Fruit fly (Drosophila melanogaster) whole organism, embryonic: Measurements from ENCODE around the gene CG43307.

Source experiments
- Antp ChIP-seq: fragments of 200-800 bp; sonication (Bioruptor generic); optimal IDR thresholded peaks from 3 replicates; lab custom pipeline; 2016; ENCODE audit warnings: missing biosample characterization, missing genetic modification characterization
- B-H2 ChIP-seq: fragments of 200-800 bp; sonication (Bioruptor generic); optimal IDR thresholded peaks from 2 replicates; lab custom pipeline; 2018; ENCODE audit warnings: missing biosample characterization, mild to moderate bottlenecking, missing genetic modification characterization
- Blimp-1 ChIP-seq: fragments of 200-800 bp; sonication (Bioruptor generic); optimal IDR thresholded peaks from 3 replicates; lab custom pipeline; 2018; ENCODE audit warnings: missing biosample characterization, missing genetic modification characterization, mild to moderate bottlenecking, moderate library complexity, missing genetic modification reagents
- CG10147 ChIP-seq: fragments of 200-800 bp; sonication (Bioruptor generic); optimal IDR thresholded peaks from 2 replicates; lab custom pipeline; 2019; ENCODE audit warnings: missing biosample characterization, mild to moderate bottlenecking, missing genetic modification characterization, moderate library complexity
- CG11085 ChIP-seq: fragments of 200-800 bp; sonication (Bioruptor generic); IDR thresholded peaks from 2 replicates; pipeline ENCODE4 v1.3.6; 2022; ENCODE audit warnings: missing biosample characterization, missing genetic modification characterization
- CG1233 ChIP-seq: fragments of 200-800 bp; sonication (Bioruptor generic); optimal IDR thresholded peaks from 4 replicates; lab custom pipeline; 2018; ENCODE audit warnings: missing biosample characterization, mild to moderate bottlenecking, missing genetic modification characterization
- CG17385 ChIP-seq: fragments of 200-800 bp; sonication (Bioruptor generic); optimal IDR thresholded peaks from 3 replicates; lab custom pipeline; 2018; ENCODE audit warnings: missing biosample characterization, mild to moderate bottlenecking, missing genetic modification characterization
- CG17568 ChIP-seq: fragments of 200-800 bp; sonication (Bioruptor generic); optimal IDR thresholded peaks from 2 replicates; lab custom pipeline; 2018; ENCODE audit warnings: missing biosample characterization, mild to moderate bottlenecking, missing genetic modification characterization, moderate library complexity
- CG1792 ChIP-seq: fragments of 200-800 bp; sonication (Bioruptor generic); optimal IDR thresholded peaks from 2 replicates; lab custom pipeline; 2016; ENCODE audit warnings: missing biosample characterization, missing genetic modification characterization
- CG18764 ChIP-seq: fragments of 200-800 bp; sonication (Bioruptor generic); optimal IDR thresholded peaks from 3 replicates; lab custom pipeline; 2016; ENCODE audit warnings: missing biosample characterization, missing genetic modification characterization
- CG2116 ChIP-seq: fragments of 200-800 bp; sonication (Bioruptor generic); optimal IDR thresholded peaks from 3 replicates; lab custom pipeline; 2018; ENCODE audit warnings: missing biosample characterization, mild to moderate bottlenecking, missing genetic modification characterization
- CG30431 ChIP-seq: fragments of 200-800 bp; sonication (Bioruptor generic); optimal IDR thresholded peaks from 2 replicates; lab custom pipeline; 2017; ENCODE audit warnings: missing biosample characterization, missing genetic modification characterization
- CG34376 ChIP-seq: fragments of 200-800 bp; sonication (Bioruptor generic); optimal IDR thresholded peaks from 2 replicates; lab custom pipeline; 2018; ENCODE audit warnings: missing biosample characterization, mild to moderate bottlenecking, missing genetic modification characterization
- CG3726 ChIP-seq: fragments of 200-800 bp; sonication (Bioruptor generic); IDR thresholded peaks from 3 replicates; pipeline ENCODE4, ENCODE4 v1.3.6; 2022; ENCODE audit warnings: missing biosample characterization, missing genetic modification characterization
- CG4360 ChIP-seq: fragments of 200-800 bp; sonication (Bioruptor generic); IDR thresholded peaks from 2 replicates; pipeline ENCODE4 v1.3.6; 2022; ENCODE audit warnings: missing biosample characterization, missing genetic modification characterization
- CG4424 ChIP-seq: fragments of 200-800 bp; sonication (Bioruptor generic); optimal IDR thresholded peaks from 3 replicates; lab custom pipeline; 2016; ENCODE audit warnings: missing biosample characterization, missing genetic modification characterization
- CG4730 ChIP-seq: fragments of 200-800 bp; sonication (Bioruptor generic); IDR thresholded peaks from 2 replicates; pipeline ENCODE4 v1.3.6; 2022; ENCODE audit warnings: missing biosample characterization, missing genetic modification characterization
- CG6854 ChIP-seq: fragments of 200-800 bp; sonication (Bioruptor generic); optimal IDR thresholded peaks from 3 replicates; lab custom pipeline; 2017; ENCODE audit warnings: missing biosample characterization, mild to moderate bottlenecking, missing genetic modification characterization
- CG7556 ChIP-seq: fragments of 200-800 bp; sonication (Bioruptor generic); optimal IDR thresholded peaks from 2 replicates; lab custom pipeline; 2017; ENCODE audit warnings: missing biosample characterization, mild to moderate bottlenecking, missing genetic modification characterization
- CG7987 ChIP-seq: fragments of 200-800 bp; sonication (Bioruptor generic); optimal IDR thresholded peaks from 2 replicates; lab custom pipeline; 2018; ENCODE audit warnings: missing biosample characterization, mild to moderate bottlenecking, missing genetic modification characterization, moderate library complexity
- CG9727 ChIP-seq: fragments of 200-800 bp; sonication (Bioruptor generic); optimal IDR thresholded peaks from 3 replicates; lab custom pipeline; 2017; ENCODE audit warnings: missing biosample characterization, mild to moderate bottlenecking, missing genetic modification characterization
- E2f1 ChIP-seq: fragments of 200-800 bp; sonication (Bioruptor generic); IDR thresholded peaks from 2 replicates; pipeline ENCODE4 v1.3.6; 2022; ENCODE audit warnings: missing biosample characterization, missing genetic modification characterization
- HLHmδ ChIP-seq: fragments of 200-800 bp; sonication (Bioruptor generic); optimal IDR thresholded peaks from 2 replicates; lab custom pipeline; 2018; ENCODE audit warnings: missing biosample characterization, mild to moderate bottlenecking, missing genetic modification characterization, moderate library complexity
- Lpt ChIP-seq: fragments of >200 bp; optimal IDR thresholded peaks from 2 replicates; lab custom pipeline; 2018; ENCODE audit warnings: missing biosample characterization, missing genetic modification characterization
- Ravus ChIP-seq: fragments of 200-800 bp; sonication (Bioruptor generic); IDR thresholded peaks from 2 replicates; pipeline ENCODE4 v1.3.6; 2022; ENCODE audit warnings: missing biosample characterization, missing genetic modification characterization
- Rfx ChIP-seq: fragments of 200-800 bp; sonication (Bioruptor generic); IDR thresholded peaks from 2 replicates; pipeline ENCODE4 v1.3.6; 2022; ENCODE audit warnings: missing biosample characterization, missing genetic modification characterization
- Stat92E ChIP-seq, 3 experiments: fragments of >200 bp in 2 of 3; fragments of 200-800 bp in 1 of 3; sonication (Bioruptor generic) in 1 of 3; optimal IDR thresholded peaks; 2 replicates each; lab custom pipeline; 2017 to 2019; ENCODE audit warnings: missing biosample characterization in 3 of 3, missing genetic modification characterization in 3 of 3, mild to moderate bottlenecking in 1 of 3, moderate library complexity in 1 of 3
- TFAM ChIP-seq: fragments of 200-800 bp; sonication (Bioruptor generic); optimal IDR thresholded peaks from 2 replicates; lab custom pipeline; 2017; ENCODE audit warnings: missing biosample characterization, missing genetic modification characterization, inconsistent platforms
- ap ChIP-seq: fragments of 200-800 bp; sonication (Bioruptor generic); IDR thresholded peaks from 2 replicates; pipeline ENCODE4 v1.3.6; 2022; ENCODE audit warnings: missing biosample characterization, missing genetic modification characterization
- cad ChIP-seq: fragments of >200 bp; optimal IDR thresholded peaks from 2 replicates; lab custom pipeline; 2017; ENCODE audit warnings: missing biosample characterization, missing genetic modification characterization
- cato ChIP-seq: fragments of 200-800 bp; sonication (Bioruptor generic); optimal IDR thresholded peaks from 2 replicates; lab custom pipeline; 2016; ENCODE audit warnings: missing biosample characterization, missing genetic modification characterization, borderline replicate concordance
- chinmo ChIP-seq: fragments of 200-800 bp; sonication (Bioruptor generic); IDR thresholded peaks from 4 replicates; pipeline ENCODE4 v1.3.6; 2022; ENCODE audit warnings: missing biosample characterization, missing genetic modification characterization; ENCODE audit not compliant: partially characterized antibody
- cwo ChIP-seq: fragments of 200-800 bp; sonication (Bioruptor generic); optimal IDR thresholded peaks from 3 replicates; lab custom pipeline; 2017; ENCODE audit warnings: missing biosample characterization, missing genetic modification characterization, mild to moderate bottlenecking, moderate library complexity, missing genetic modification reagents
- fd3F ChIP-seq: fragments of 200-800 bp; sonication (Bioruptor generic); optimal IDR thresholded peaks from 2 replicates; lab custom pipeline; 2018; ENCODE audit warnings: missing biosample characterization, mild to moderate bottlenecking, missing genetic modification characterization, moderate library complexity
- ftz-f1 ChIP-seq: fragments of 200-800 bp; sonication (Bioruptor generic); optimal IDR thresholded peaks from 2 replicates; lab custom pipeline; 2016; ENCODE audit warnings: missing biosample characterization, missing genetic modification characterization
- gcm2 ChIP-seq: fragments of 200-800 bp; sonication (Bioruptor generic); optimal IDR thresholded peaks from 2 replicates; lab custom pipeline; 2016; ENCODE audit warnings: missing biosample characterization, missing genetic modification characterization
- h ChIP-seq: fragments of >200 bp; optimal IDR thresholded peaks from 2 replicates; lab custom pipeline; 2017
- insv ChIP-seq, 2 experiments: fragments of 200-800 bp; sonication (Bioruptor generic); optimal IDR thresholded peaks; 3 replicates each; lab custom pipeline; 2016 to 2018; ENCODE audit warnings: missing biosample characterization in 2 of 2, missing genetic modification characterization in 2 of 2
- kah ChIP-seq: fragments of 200-800 bp; sonication (Bioruptor generic); optimal IDR thresholded peaks from 2 replicates; lab custom pipeline; 2018; ENCODE audit warnings: missing biosample characterization, mild to moderate bottlenecking, missing genetic modification characterization
- maf-S ChIP-seq: fragments of 200-800 bp; sonication (Bioruptor generic); optimal IDR thresholded peaks from 2 replicates; lab custom pipeline; 2016; ENCODE audit warnings: missing biosample characterization, missing genetic modification characterization
- nau ChIP-seq: fragments of 200-800 bp; sonication (Bioruptor generic); optimal IDR thresholded peaks from 3 replicates; lab custom pipeline; 2017; ENCODE audit warnings: missing biosample characterization, mild to moderate bottlenecking, missing genetic modification characterization, missing genetic modification reagents
- nom ChIP-seq: fragments of 200-800 bp; sonication (Bioruptor generic); optimal IDR thresholded peaks from 2 replicates; lab custom pipeline; 2017; ENCODE audit warnings: missing biosample characterization, missing genetic modification characterization, mild to moderate bottlenecking, moderate library complexity, missing genetic modification reagents
- onecut ChIP-seq: fragments of 200-800 bp; sonication (Bioruptor generic); IDR thresholded peaks from 2 replicates; pipeline ENCODE4 v1.3.6; 2022; ENCODE audit warnings: missing biosample characterization, missing genetic modification characterization
- pita ChIP-seq: fragments of 200-800 bp; sonication (Bioruptor generic); optimal IDR thresholded peaks from 2 replicates; lab custom pipeline; 2017; ENCODE audit warnings: missing biosample characterization, mild to moderate bottlenecking, missing genetic modification characterization
- pzg ChIP-seq: fragments of 200-800 bp; sonication (Bioruptor generic); optimal IDR thresholded peaks from 3 replicates; lab custom pipeline; 2018; ENCODE audit warnings: missing biosample characterization, mild to moderate bottlenecking, missing genetic modification characterization, moderate library complexity
- sd ChIP-seq: fragments of 200-800 bp; sonication (Bioruptor generic); optimal IDR thresholded peaks from 3 replicates; lab custom pipeline; 2018; ENCODE audit warnings: missing biosample characterization, mild to moderate bottlenecking, missing genetic modification characterization, moderate library complexity
- sens-2 ChIP-seq: fragments of 200-800 bp; sonication (Bioruptor generic); IDR thresholded peaks from 2 replicates; pipeline ENCODE4 v1.3.6; 2022; ENCODE audit warnings: missing biosample characterization, missing genetic modification characterization
- sna ChIP-seq: fragments of 200-800 bp; sonication (Bioruptor generic); IDR thresholded peaks from 2 replicates; pipeline ENCODE4 v1.3.6; 2022; ENCODE audit warnings: missing biosample characterization, missing genetic modification characterization; ENCODE audit not compliant: partially characterized antibody
- tx ChIP-seq: fragments of 200-800 bp; sonication (Bioruptor generic); optimal IDR thresholded peaks from 2 replicates; lab custom pipeline; 2016; ENCODE audit warnings: missing biosample characterization, missing genetic modification characterization
- usp ChIP-seq: fragments of >200 bp; optimal IDR thresholded peaks from 2 replicates; lab custom pipeline; 2017; ENCODE audit warnings: missing biosample characterization, missing genetic modification characterization
- vnd ChIP-seq: fragments of 200-800 bp; sonication (Bioruptor generic); IDR thresholded peaks from 3 replicates; pipeline ENCODE4 v1.3.6; 2022; ENCODE audit warnings: missing biosample characterization, missing genetic modification characterization; ENCODE audit not compliant: partially characterized antibody

The CG43307 gene

dm6 chr2L:5797977-5798376 is 13.4 kb upstream of the CG43307 start (continued):
- TF ChIP-seq CG17568 (GFP tag; lab: Kevin White, UChicago) (peak; percentile 73), chinmo (GFP tag; lab: Robert Waterston, UW) (no peak), Antp (GFP tag; lab: Kevin White, UChicago) (no peak), fd3F (GFP tag; lab: Kevin White, UChicago) (peak; percentile 93), cad (no peak), CG11085 (no peak), pzg (no peak), CG9727 (peak; percentile 47), Rfx (GFP tag; lab: Robert Waterston, UW) (peak; percentile 78), CG18764 (GFP tag; lab: Kevin White, UChicago) (peak; percentile 61), CG7556 (peak; percentile 37), CG30431 (no peak), CG10147 (GFP tag; lab: Kevin White, UChicago) (peak; percentile 44), tx (GFP tag; lab: Kevin White, UChicago) (no peak), CG4424 (GFP tag; lab: Kevin White, UChicago) (peak; percentile 6), HLHmδ (GFP tag; lab: Kevin White, UChicago) (no peak), E2f1 (GFP tag; lab: Robert Waterston, UW) (no peak), sna (GFP tag; lab: Robert Waterston, UW) (no peak), maf-S (GFP tag; lab: Kevin White, UChicago) (no peak), CG17385 (peak; percentile 24), ap (GFP tag; lab: Robert Waterston, UW) (no peak), cwo (GFP tag; lab: Kevin White, UChicago) (peak; percentile 47), kah (no peak), ftz-f1 (no peak), CG4360 (GFP tag; lab: Robert Waterston, UW) (no peak), gcm2 (no peak), CG2116 (GFP tag; lab: Kevin White, UChicago) (peak; percentile 29), onecut (GFP tag; lab: Robert Waterston, UW) (no peak), Blimp-1 (GFP tag; lab: Kevin White, UChicago) (peak; percentile 53), CG34376 (peak; percentile 5), CG1233 (peak; percentile 68), usp (GFP tag; lab: Kevin White, UChicago) (no peak), Ravus (GFP tag; lab: Robert Waterston, UW) (no peak), nom (GFP tag; lab: Kevin White, UChicago) (no peak), CG7987 (GFP tag; lab: Kevin White, UChicago) (peak; percentile 73), cato (GFP tag; lab: Kevin White, UChicago) (no peak), Lpt (GFP tag; lab: Kevin White, UChicago) (no peak), TFAM (GFP tag; lab: Kevin White, UChicago) (no peak), sens-2 (no peak), CG6854 (peak; percentile 10), Stat92E (GFP tag; optimal IDR thresholded peaks at IDR 0.05; lab: Kevin White, UChicago) (no peak), CG4730 (GFP tag; lab: Robert Waterston, UW) (no peak), sd (tag; lab: Kevin White, UChicago) (peak; percentile 38), nau (GFP tag; lab: Kevin White, UChicago) (peak; percentile 55), h (lab: Kevin White, UChicago) (no peak), B-H2 (GFP tag; lab: Kevin White, UChicago) (peak; percentile 33), CG3726 (GFP tag; lab: Robert Waterston, UW) (no peak), pita (GFP tag; lab: Kevin White, UChicago) (no peak), vnd (GFP tag; lab: Robert Waterston, UW) (no peak), insv (GFP tag; optimal IDR thresholded peaks at IDR 0.05; lab: Kevin White, UChicago) (no peak), CG1792 (GFP tag; lab: Kevin White, UChicago) (peak; percentile 42)
